Fruit fly (Drosophila melanogaster): ENCODE results near the gene CG17075.

The CG17075 gene

dm6 chr2L:283071-283482, 15.8 kb upstream of the CG17075 start, which contains the start of gene CG11601 (continued):
- no peak for TF ChIP-seq ATbp (GFP tag; optimal IDR thresholded peaks at IDR 0.05)
- TF ChIP-seq lmd (GFP tag; IDR thresholded peaks at IDR 0.05) = peak; percentile 41; the same call in 1 of the 2 replicates
- TF ChIP-seq Dip3 (GFP tag; optimal IDR thresholded peaks at IDR 0.05) = peak; percentile 6
- no peak for TF ChIP-seq zen (tag; optimal IDR thresholded peaks at IDR 0.05)
- TF ChIP-seq cwo (GFP tag; optimal IDR thresholded peaks at IDR 0.05) = no peak
- TF ChIP-seq stc (GFP tag; IDR thresholded peaks at IDR 0.05) = peak; percentile 30; the same call in 1 of the 2 replicates
- no peak for TF ChIP-seq HmgD (GFP tag; optimal IDR thresholded peaks at IDR 0.05)
- no peak for TF ChIP-seq CG10565 (GFP tag; optimal IDR thresholded peaks at IDR 0.05)
- TF ChIP-seq CG17186 (GFP tag; optimal IDR thresholded peaks at IDR 0.05) = no peak
- no peak for TF ChIP-seq Meics (GFP tag; optimal IDR thresholded peaks at IDR 0.05)
- no peak for TF ChIP-seq slou (GFP tag; optimal IDR thresholded peaks at IDR 0.05)
- no peak for TF ChIP-seq klu (GFP tag; IDR thresholded peaks at IDR 0.05)

DNA sequence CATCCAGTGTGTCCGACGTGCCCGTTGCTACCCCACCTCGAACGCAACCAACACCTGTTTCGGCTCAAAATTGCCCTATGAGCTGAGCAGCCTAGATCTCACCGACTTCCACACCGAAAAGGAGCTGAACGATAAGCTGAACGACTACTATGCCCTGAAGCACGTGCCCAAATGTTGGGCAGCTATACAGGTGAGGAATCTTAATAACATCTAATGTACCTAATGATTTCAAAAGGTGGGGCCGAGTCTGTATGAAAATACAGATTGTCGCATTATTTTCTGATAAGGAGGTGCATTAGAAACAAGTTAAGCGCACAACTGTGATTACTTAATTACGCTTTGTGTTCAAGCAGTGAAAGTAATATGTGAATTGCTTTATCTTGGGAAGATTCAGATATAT, 10.8 kb upstream of the CG17075 start, which contains the start of gene CG17078:
CG17078 (minus strand) TSS at position 101 of the 400 bp plus-strand sequence.
- no peak for TF ChIP-seq sima (GFP tag; optimal IDR thresholded peaks at IDR 0.05)
- no peak for TF ChIP-seq MESR4 (GFP tag; optimal IDR thresholded peaks at IDR 0.05)
- TF ChIP-seq NC2β (GFP tag; optimal IDR thresholded peaks at IDR 0.05) = no peak
- 0 out of 3 replicates have a peak, but pooled peaks have one; percentile 4 for TF ChIP-seq mld (GFP tag; IDR thresholded peaks at IDR 0.05; ENCODE audit: partially characterized antibody)
- TF ChIP-seq CG14441 (GFP tag; IDR thresholded peaks at IDR 0.05) = no peak
- no peak for TF ChIP-seq fd102C (GFP tag; optimal IDR thresholded peaks at IDR 0.05)
- no peak for TF ChIP-seq bcd (GFP tag; optimal IDR thresholded peaks at IDR 0.05)

dm6 chr2L:277122-277671, 9.9 kb upstream of the CG17075 start, which contains the start of gene smo:
Gene smo, plus strand, starts transcription at chr2L:277582.
- TF ChIP-seq CG8478 (optimal IDR thresholded peaks at IDR 0.05) (no peak), CG13775 (GFP tag; optimal IDR thresholded peaks at IDR 0.05) (peak; percentile 32), Xbp1 (GFP tag; optimal IDR thresholded peaks at IDR 0.05) (peak; percentile 56), PHDP (tag; optimal IDR thresholded peaks at IDR 0.05) (peak; percentile 32), Eip74EF (GFP tag; optimal IDR thresholded peaks at IDR 0.05) (no peak), repo (GFP tag; optimal IDR thresholded peaks at IDR 0.05) (peak; percentile 42), CG30403 (GFP tag; optimal IDR thresholded peaks at IDR 0.05) (peak; percentile 44), CG2199 (GFP tag; IDR thresholded peaks at IDR 0.05) (no peak), CTCF (GFP tag; optimal IDR thresholded peaks at IDR 0.05) (no peak), CG6813 (GFP tag; optimal IDR thresholded peaks at IDR 0.05) (no peak), CG5953 (GFP tag; IDR thresholded peaks at IDR 0.05) (no peak), CG16815 (GFP tag; optimal IDR thresholded peaks at IDR 0.05) (no peak), bcd (GFP tag; optimal IDR thresholded peaks at IDR 0.05) (peak; percentile 56), Gug (GFP tag; IDR thresholded peaks at IDR 0.05) (peak; percentile 9; the same call in 1 of the 4 replicates), prd (optimal IDR thresholded peaks at IDR 0.05) (no peak), prd (GFP tag; IDR thresholded peaks at IDR 0.05) (0 out of 3 replicates have a peak, but pooled peaks have one; percentile 23), otp (GFP tag; IDR thresholded peaks at IDR 0.05) (no peak), CG16863 (GFP tag; optimal IDR thresholded peaks at IDR 0.05) (peak; percentile 96), HmgZ (tag; optimal IDR thresholded peaks at IDR 0.05) (peak; percentile 70), crp (GFP tag; optimal IDR thresholded peaks at IDR 0.05) (peak in 1 of 2 experiments; percentile 19), C15 (GFP tag; IDR thresholded peaks at IDR 0.05) (no peak), CG9609 (GFP tag; optimal IDR thresholded peaks at IDR 0.05) (no peak), CG11093 (GFP tag; IDR thresholded peaks at IDR 0.05) (no peak), YL-1 (GFP tag; optimal IDR thresholded peaks at IDR 0.05) (peak; percentile 79), Mad (GFP tag; optimal IDR thresholded peaks at IDR 0.05) (peak; percentile 51), CG17612 (GFP tag; IDR thresholded peaks at IDR 0.05) (no peak; the same call in 1 of the 2 replicates), CG7987 (GFP tag; optimal IDR thresholded peaks at IDR 0.05) (no peak), CG18599 (GFP tag; optimal IDR thresholded peaks at IDR 0.05) (no peak), Max (GFP tag; optimal IDR thresholded peaks at IDR 0.05) (peak; percentile 44), Six4 (GFP tag; optimal IDR thresholded peaks at IDR 0.05) (no peak), Chrac-16 (GFP tag; optimal IDR thresholded peaks at IDR 0.05) (peak; percentile 29)
